Worm (Caenorhabditis elegans) whole organism, early embryonic: ENCODE measurements around the gene srbc-24.

Experiments used
- F13C5.2 ChIP-seq: sonication (generic microtip); optimal IDR thresholded peaks from 2 replicates; lab custom pipeline; 2017; ENCODE audit warnings: mild to moderate bottlenecking, missing genetic modification characterization, inconsistent platforms, missing compliant biosample characterization
- ama-1 ChIP-seq: fragments of 150-350 bp; optimal IDR thresholded peaks from 2 replicates; lab custom pipeline; 2014
- ets-7 ChIP-seq: sonication (generic microtip); optimal IDR thresholded peaks from 2 replicates; lab custom pipeline; 2016; ENCODE audit warnings: missing genotype, missing genetic modification characterization, missing compliant biosample characterization
- flt-1 ChIP-seq: fragments of 200-800 bp; sonication (Bioruptor generic); IDR thresholded peaks from 2 replicates; pipeline ENCODE4 v1.3.6; 2022; ENCODE audit warnings: missing genetic modification characterization, missing compliant biosample characterization
- hmbx-1 ChIP-seq: sonication (generic microtip); optimal IDR thresholded peaks from 2 replicates; lab custom pipeline; 2016; ENCODE audit warnings: mild to moderate bottlenecking, missing genetic modification characterization, missing compliant biosample characterization
- pes-1 ChIP-seq: fragments of 200-800 bp; sonication (Bioruptor generic); IDR thresholded peaks from 2 replicates; pipeline ENCODE4 v1.3.6; 2022; ENCODE audit warnings: missing genetic modification reagents, missing genetic modification characterization, missing compliant biosample characterization
- tbx-11 ChIP-seq: fragments of 200-800 bp; sonication (Bioruptor generic); IDR thresholded peaks from 2 replicates; pipeline ENCODE4 v1.3.6; 2022; ENCODE audit warnings: missing genetic modification characterization, missing compliant biosample characterization
- tbx-37 ChIP-seq: fragments of 200-800 bp; sonication (Bioruptor generic); conservative IDR thresholded peaks from 2 replicates; pipeline ENCODE4 v1.3.6; 2022; ENCODE audit warnings: missing genetic modification reagents, missing genetic modification characterization, missing compliant biosample characterization
- tra-4 ChIP-seq: sonication (generic microtip); optimal IDR thresholded peaks from 2 replicates; lab custom pipeline; 2017; ENCODE audit warnings: missing genetic modification characterization, missing compliant biosample characterization

DNA sequence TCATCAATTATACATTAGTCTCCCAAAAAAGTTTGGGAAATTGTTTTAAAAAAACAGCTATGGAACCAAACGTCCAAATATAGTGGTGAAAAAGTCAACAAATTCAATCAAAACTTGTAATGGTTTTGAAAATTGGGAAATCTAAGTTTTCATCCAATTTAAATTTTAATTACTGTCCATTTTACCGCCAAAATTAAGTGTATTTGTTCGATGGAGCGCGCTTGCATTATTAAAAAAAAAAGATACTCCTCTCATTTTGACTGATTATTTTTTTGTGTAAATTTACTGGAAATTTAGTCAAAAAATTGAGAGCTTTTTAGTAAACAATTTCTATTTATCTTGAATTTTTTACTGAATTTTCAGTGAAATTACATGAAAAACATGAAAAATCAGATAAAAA is 22.9 kb downstream of the srbc-24 start:
- TF ChIP-seq tbx-11 (no peak), ama-1 (no peak), tra-4 (no peak), tbx-37 (GFP tag; lab: Robert Waterston, UW) (no peak), F13C5.2 (tag; lab: Kevin White, UChicago) (no peak), ets-7 (tag; lab: Kevin White, UChicago) (no peak), flt-1 (no peak), hmbx-1 (tag; lab: Kevin White, UChicago) (no peak), pes-1 (GFP tag; lab: Robert Waterston, UW) (no peak)
